Worm (Caenorhabditis elegans): ENCODE data around the gene srw-8.

Gene srw-8

DNA sequence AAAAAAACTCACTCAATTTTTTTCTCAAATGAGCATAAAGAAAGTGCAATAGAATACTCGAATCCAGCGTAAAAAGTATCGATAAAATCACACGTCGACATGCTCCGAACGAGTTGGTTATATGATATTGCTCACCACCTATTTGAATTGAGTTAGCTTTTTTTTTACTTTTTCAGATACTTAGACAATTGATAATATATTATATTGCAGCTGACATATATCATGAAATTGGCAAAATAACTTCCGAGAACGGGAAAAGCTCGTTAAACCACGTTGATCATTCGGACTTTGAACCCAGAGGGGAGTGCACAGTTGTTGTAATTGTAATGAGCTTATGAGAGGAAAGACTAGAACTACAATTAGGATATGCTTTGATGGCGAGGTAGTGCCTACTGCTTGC is 23.7 kb downstream of the srw-8 start, which contains the start of gene srw-136:
Gene srw-136, minus strand, starts transcription at position 101 of the 400 bp plus-strand sequence.
- TF ChIP-seq unc-120 (tag; optimal IDR thresholded peaks at IDR 0.05; ENCODE audit: poor library complexity, severe bottlenecking) = no peak
- no peak for TF ChIP-seq blmp-1 (tag; optimal IDR thresholded peaks at IDR 0.05)
- TF ChIP-seq nhr-28 (tag; optimal IDR thresholded peaks at IDR 0.05) = no peak
- no peak for TF ChIP-seq lsy-2 (tag; optimal IDR thresholded peaks at IDR 0.05)
- TF ChIP-seq elt-3 (tag; optimal IDR thresholded peaks at IDR 0.05) = no peak
- TF ChIP-seq nhr-12 (tag; optimal IDR thresholded peaks at IDR 0.05) = no peak

DNA sequence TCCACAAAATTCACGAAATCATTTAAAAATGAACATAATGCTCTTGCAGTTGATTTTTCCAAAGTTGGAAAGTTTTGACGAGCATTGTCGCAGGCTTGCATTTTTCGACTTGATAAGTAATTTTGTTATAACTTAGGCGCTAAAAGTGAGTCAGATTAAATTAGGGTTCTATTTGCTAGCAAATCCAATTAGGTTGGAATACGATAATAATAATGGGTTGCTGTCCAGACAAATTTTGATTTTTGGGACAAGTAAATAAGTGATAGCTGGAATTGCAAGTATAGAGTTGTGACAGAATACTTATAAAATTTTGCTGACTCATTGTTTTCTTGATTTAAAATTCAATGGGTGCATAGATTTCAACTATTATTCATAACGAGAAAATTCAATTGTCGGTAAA is 28.2 kb downstream of the srw-8 start, which contains the start of gene srw-112:
Gene srw-112, minus strand, starts transcription at position 101 of the 400 bp plus-strand sequence.
- TF ChIP-seq pha-4 (tag; optimal IDR thresholded peaks at IDR 0.05) = no peak
- no peak for TF ChIP-seq elt-3 (tag; optimal IDR thresholded peaks at IDR 0.05)
- no peak for TF ChIP-seq sem-2 (GFP tag; optimal IDR thresholded peaks at IDR 0.05)
- TF ChIP-seq bed-3 (GFP tag; optimal IDR thresholded peaks at IDR 0.05) = no peak
- no peak for TF ChIP-seq unc-39 (tag; optimal IDR thresholded peaks at IDR 0.05)
- TF ChIP-seq tbx-8 (GFP tag; optimal IDR thresholded peaks at IDR 0.05) = no peak
- no peak for TF ChIP-seq lin-13 (tag; optimal IDR thresholded peaks at IDR 0.05)
- TF ChIP-seq ces-1 (GFP tag; optimal IDR thresholded peaks at IDR 0.05) = no peak
- TF ChIP-seq nhr-12 (tag; optimal IDR thresholded peaks at IDR 0.05) = no peak
- TF ChIP-seq mls-2 (tag; optimal IDR thresholded peaks at IDR 0.05) = no peak
- TF ChIP-seq mep-1 (tag; optimal IDR thresholded peaks at IDR 0.05) = no peak
- TF ChIP-seq hlh-1 (tag; optimal IDR thresholded peaks at IDR 0.05) = no peak
- TF ChIP-seq ham-2 (GFP tag; optimal IDR thresholded peaks at IDR 0.05) = no peak
- TF ChIP-seq drap-1 (GFP tag; optimal IDR thresholded peaks at IDR 0.05) = no peak
- TF ChIP-seq nhr-237 (tag; optimal IDR thresholded peaks at IDR 0.05) = no peak
- TF ChIP-seq unc-62 (GFP tag; optimal IDR thresholded peaks at IDR 0.05) = no peak
- no peak for TF ChIP-seq sptf-1 (tag; optimal IDR thresholded peaks at IDR 0.05)

- TF ChIP-seq nhr-12 (tag; optimal IDR thresholded peaks at IDR 0.05) = no peak
Observed at ce11 chrV:2999736-3000135, 34.4 kb downstream of the srw-8 start, which contains the start of gene srw-119. Gene srw-119, minus strand, starts transcription at chrV:2999836.

DNA sequence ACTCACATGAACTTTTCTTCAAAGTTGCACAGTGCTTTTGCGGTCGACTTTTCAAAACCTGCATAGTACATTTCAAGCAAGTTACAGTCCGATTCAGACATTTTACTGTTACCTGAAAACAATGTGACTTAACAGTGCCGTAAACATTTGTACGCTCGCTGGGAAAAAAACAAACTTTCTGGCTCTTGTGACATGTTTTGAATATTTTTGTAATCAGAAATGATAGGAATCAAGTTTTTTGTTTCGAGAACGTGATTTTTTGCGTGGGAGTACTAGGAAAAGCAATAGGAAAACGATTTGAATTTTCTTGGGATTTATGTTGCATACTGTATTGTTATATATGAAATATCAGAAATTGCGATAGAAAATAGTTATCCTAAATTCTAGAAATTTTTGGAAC is 38.0 kb downstream of the srw-8 start, which contains the start of gene srw-120:
Gene srw-120, minus strand, starts transcription at position 101 of the 400 bp plus-strand sequence.
- no peak for TF ChIP-seq tbx-8 (GFP tag; optimal IDR thresholded peaks at IDR 0.05)
- no peak for TF ChIP-seq ceh-39 (tag; optimal IDR thresholded peaks at IDR 0.05)
- TF ChIP-seq nhr-2 (tag; optimal IDR thresholded peaks at IDR 0.05) = no peak
- TF ChIP-seq nhr-12 (tag; optimal IDR thresholded peaks at IDR 0.05) = no peak
- TF ChIP-seq mls-2 (tag; optimal IDR thresholded peaks at IDR 0.05) = no peak
- TF ChIP-seq snpc-4 (tag; optimal IDR thresholded peaks at IDR 0.05) = no peak
- no peak for TF ChIP-seq bed-3 (GFP tag; optimal IDR thresholded peaks at IDR 0.05)
- TF ChIP-seq ces-1 (GFP tag; optimal IDR thresholded peaks at IDR 0.05) = no peak
- no peak for TF ChIP-seq pha-4 (tag; optimal IDR thresholded peaks at IDR 0.05)

ce11 chrV:2993816-2994215 is 40.3 kb downstream of the srw-8 start, which contains the start of gene srw-115:
Gene srw-115, minus strand, starts transcription at chrV:2993916.
- TF ChIP-seq lin-13 (tag; optimal IDR thresholded peaks at IDR 0.05) (no peak), sem-2 (GFP tag; optimal IDR thresholded peaks at IDR 0.05) (no peak), sptf-1 (tag; optimal IDR thresholded peaks at IDR 0.05) (no peak), M03D4.4 (tag; optimal IDR thresholded peaks at IDR 0.05) (no peak), pha-4 (tag; optimal IDR thresholded peaks at IDR 0.05) (no peak), nhr-76 (tag; optimal IDR thresholded peaks at IDR 0.05) (no peak), cnd-1 (tag; optimal IDR thresholded peaks at IDR 0.05) (no peak), ham-2 (GFP tag; optimal IDR thresholded peaks at IDR 0.05) (no peak), nhr-12 (tag; optimal IDR thresholded peaks at IDR 0.05) (no peak), snpc-4 (tag; optimal IDR thresholded peaks at IDR 0.05) (no peak), tbx-8 (GFP tag; optimal IDR thresholded peaks at IDR 0.05) (no peak), elt-3 (tag; optimal IDR thresholded peaks at IDR 0.05) (no peak), mep-1 (tag; optimal IDR thresholded peaks at IDR 0.05) (no peak), ceh-43 (GFP tag; optimal IDR thresholded peaks at IDR 0.05) (no peak), ceh-83 (GFP tag; optimal IDR thresholded peaks at IDR 0.05) (no peak)

ce11 chrV:2992060-2992459 is 42.1 kb downstream of the srw-8 start:
- TF ChIP-seq ceh-83 (GFP tag; optimal IDR thresholded peaks at IDR 0.05) = no peak
